Worm (Caenorhabditis elegans) whole organism, L4 larva: ENCODE measurements around the gene npr-31.

Experiments used
- F37D6.2 ChIP-seq: sonication (generic microtip); optimal IDR thresholded peaks from 2 replicates; lab custom pipeline; 2016; ENCODE audit warnings: mild to moderate bottlenecking, missing genetic modification characterization, missing compliant biosample characterization
- F49E8.2 ChIP-seq: sonication (generic microtip); optimal IDR thresholded peaks from 2 replicates; lab custom pipeline; 2016; ENCODE audit warnings: missing compliant biosample characterization, mild to moderate bottlenecking, missing genetic modification characterization, borderline replicate concordance
- T20F7.1 ChIP-seq: fragments of 200-800 bp; sonication (Bioruptor generic); optimal IDR thresholded peaks from 2 replicates; lab custom pipeline; 2018; ENCODE audit warnings: mild to moderate bottlenecking, missing genetic modification characterization, missing compliant biosample characterization
- hlh-30 ChIP-seq: sonication (generic microtip); optimal IDR thresholded peaks from 2 replicates; lab custom pipeline; 2017; ENCODE audit warnings: antibody characterized with exemption, mild to moderate bottlenecking, missing genetic modification characterization, missing compliant biosample characterization; ENCODE audit not compliant: insufficient read depth
- nhr-237 ChIP-seq: sonication (generic microtip); optimal IDR thresholded peaks from 2 replicates; lab custom pipeline; 2017; ENCODE audit warnings: missing biosample characterization, missing genetic modification characterization
- nhr-25 ChIP-seq: sonication (generic microtip); optimal IDR thresholded peaks from 2 replicates; lab custom pipeline; 2017; ENCODE audit warnings: missing genetic modification characterization, mild to moderate bottlenecking, missing compliant biosample characterization, antibody characterized with exemption, moderate library complexity, borderline replicate concordance; ENCODE audit not compliant: insufficient read depth
- nhr-28 ChIP-seq: fragments of 150-350 bp; optimal IDR thresholded peaks from 2 replicates; lab custom pipeline; 2014; ENCODE audit warnings: missing biosample characterization, missing genetic modification characterization
- nhr-6 ChIP-seq: fragments of 150-350 bp; optimal IDR thresholded peaks from 2 replicates; lab custom pipeline; 2014; ENCODE audit warnings: missing biosample characterization, missing genetic modification characterization
- pha-4 ChIP-seq, 2 experiments: fragments of 150-350 bp in 1 of 2; fragments of 200-800 bp in 1 of 2; sonication (Bioruptor generic) in 1 of 2; IDR thresholded peaks in 1 of 2; optimal IDR thresholded peaks in 1 of 2; 2 replicates each; pipeline versions ENCODE4 v1.3.6 to Lab custom; 2014 to 2022; ENCODE audit warnings: missing genetic modification characterization in 2 of 2, missing genetic modification reagents in 2 of 2, missing biosample characterization in 1 of 2, missing compliant biosample characterization in 1 of 2
- php-3 ChIP-seq: fragments of 200-800 bp; sonication (Bioruptor generic); IDR thresholded peaks from 2 replicates; pipeline ENCODE4 v1.3.6; 2022; ENCODE audit warnings: missing genetic modification reagents, missing genetic modification characterization, missing compliant biosample characterization
- skn-1 ChIP-seq: fragments of 150-350 bp; optimal IDR thresholded peaks from 2 replicates; lab custom pipeline; 2014; ENCODE audit warnings: missing biosample characterization, missing genetic modification characterization
- snpc-4 ChIP-seq: fragments of 150-350 bp; optimal IDR thresholded peaks from 2 replicates; lab custom pipeline; 2014; ENCODE audit warnings: missing biosample characterization, missing genetic modification characterization
- ztf-11 ChIP-seq: fragments of 150-350 bp; optimal IDR thresholded peaks from 2 replicates; lab custom pipeline; 2014; ENCODE audit warnings: missing biosample characterization, missing genetic modification characterization

ce11 chrII:7139064-7139463, 5.3 kb upstream of the npr-31 start:
- no peak for TF ChIP-seq skn-1 (tag; lab: Kevin White, UChicago)
- TF ChIP-seq nhr-28 (tag; lab: Kevin White, UChicago): peak; percentile 60
- peak; percentile 65 for TF ChIP-seq php-3 (GFP tag; lab: Robert Waterston, UW)
- TF ChIP-seq F49E8.2 (tag; lab: Kevin White, UChicago): no peak
- TF ChIP-seq nhr-25 (tag; lab: Kevin White, UChicago): no peak
- TF ChIP-seq F37D6.2 (tag; lab: Kevin White, UChicago): no peak
- no peak for TF ChIP-seq snpc-4 (tag; lab: Kevin White, UChicago)
- TF ChIP-seq nhr-6 (tag; lab: Kevin White, UChicago): no peak
- TF ChIP-seq nhr-237 (tag; lab: Kevin White, UChicago): no peak
- TF ChIP-seq hlh-30 (tag; lab: Kevin White, UChicago): no peak
- no peak for TF ChIP-seq ztf-11 (tag; lab: Kevin White, UChicago)
- no peak for TF ChIP-seq T20F7.1 (GFP tag; lab: Kevin White, UChicago)
- TF ChIP-seq pha-4 (GFP tag; IDR thresholded peaks at IDR 0.05; lab: Robert Waterston, UW): no peak
- TF ChIP-seq pha-4 (tag; optimal IDR thresholded peaks at IDR 0.05; lab: Kevin White, UChicago): no peak
